Fruit fly (Drosophila melanogaster) whole organism: ENCODE measurements around the gene CG9008.

Source experiments
- CG8478 ChIP-seq: fragments of >200 bp; optimal IDR thresholded peaks from 2 replicates; lab custom pipeline; 2018; ENCODE audit warnings: inconsistent platforms
- Dll ChIP-seq: fragments of >200 bp; optimal IDR thresholded peaks from 2 replicates; lab custom pipeline; 2017
- EcR ChIP-seq, 2 experiments: fragments of >200 bp; optimal IDR thresholded peaks; 2 replicates each; lab custom pipeline; 2017; ENCODE audit warnings: missing biosample characterization in 2 of 2, missing genetic modification characterization in 2 of 2, missing genetic modification reagents in 2 of 2
- psq ChIP-seq: fragments of >200 bp; optimal IDR thresholded peaks from 2 replicates; lab custom pipeline; 2017
- usp ChIP-seq: fragments of >200 bp; optimal IDR thresholded peaks from 2 replicates; lab custom pipeline; 2017; ENCODE audit warnings: missing biosample characterization, missing genetic modification characterization, mixed read lengths

DNA sequence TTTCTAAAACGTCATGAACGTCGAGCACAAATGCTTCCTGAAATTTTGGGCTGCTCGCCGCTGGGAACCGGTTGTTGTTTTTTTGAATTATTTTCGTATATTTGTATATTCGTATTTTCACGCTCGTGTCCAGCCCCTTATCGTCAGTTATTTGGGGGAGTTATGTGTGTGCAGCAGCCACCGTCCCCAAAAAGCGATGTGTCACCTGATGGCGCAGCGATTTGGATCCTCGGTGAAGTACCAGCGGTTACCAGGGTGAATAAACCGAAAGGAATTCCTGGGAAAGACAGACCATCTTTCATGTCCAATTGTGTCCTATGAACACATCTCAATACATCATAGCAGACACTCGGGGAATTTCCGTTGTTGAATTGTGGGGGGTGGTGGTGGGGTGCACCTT lies 40.2 kb upstream of the CG9008 start:
- TF ChIP-seq usp (GFP tag; lab: Kevin White, UChicago) (no peak), psq (lab: Kevin White, UChicago) (no peak), CG8478 (lab: Kevin White, UChicago) (no peak), EcR (GFP tag; optimal IDR thresholded peaks at IDR 0.05; lab: Kevin White, UChicago) (no peak), Dll (lab: Kevin White, UChicago) (no peak)
